Fruit fly (Drosophila melanogaster) whole organism: Measurements from ENCODE around the gene Dnaaf4.

Experiments used
- CG8478 ChIP-seq: fragments of >200 bp; optimal IDR thresholded peaks from 2 replicates; lab custom pipeline; 2018; ENCODE audit warnings: inconsistent platforms
- Dll ChIP-seq: fragments of >200 bp; optimal IDR thresholded peaks from 2 replicates; lab custom pipeline; 2017
- EcR ChIP-seq, 2 experiments: fragments of >200 bp; optimal IDR thresholded peaks; 2 replicates each; lab custom pipeline; 2017; ENCODE audit warnings: missing biosample characterization in 2 of 2, missing genetic modification characterization in 2 of 2, missing genetic modification reagents in 2 of 2
- pan ChIP-seq: fragments of >200 bp; optimal IDR thresholded peaks from 2 replicates; lab custom pipeline; 2017
- psq ChIP-seq: fragments of >200 bp; optimal IDR thresholded peaks from 2 replicates; lab custom pipeline; 2017
- usp ChIP-seq: fragments of >200 bp; optimal IDR thresholded peaks from 2 replicates; lab custom pipeline; 2017; ENCODE audit warnings: missing biosample characterization, missing genetic modification characterization, mixed read lengths

Dnaaf4 gene

DNA sequence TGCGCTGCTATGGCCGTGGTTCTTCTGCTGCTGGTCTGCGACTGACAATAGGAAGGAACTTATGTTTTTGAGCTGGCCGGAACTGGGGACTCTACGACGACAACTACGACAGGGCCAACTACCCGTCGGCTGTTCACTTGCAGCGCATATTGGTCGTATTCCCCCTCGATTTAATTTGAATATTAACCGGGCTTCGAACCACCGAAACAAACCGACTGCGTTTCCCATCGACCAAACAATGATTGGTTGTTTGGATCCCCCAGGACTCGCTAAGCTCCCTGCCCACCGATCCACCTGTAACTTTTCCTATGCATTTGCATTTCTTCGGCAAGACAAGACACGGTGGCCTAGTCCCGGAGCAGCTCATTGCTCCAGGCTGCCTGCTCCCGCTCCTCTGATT, at the start of gene Dnaaf4:
Gene Dnaaf4, minus strand, starts transcription at position 101 of the 400 bp plus-strand sequence.
- TF ChIP-seq Dll (no peak), CG8478 (lab: Kevin White, UChicago) (no peak), psq (lab: Kevin White, UChicago) (no peak), pan (lab: Kevin White, UChicago) (no peak), usp (GFP tag; lab: Kevin White, UChicago) (no peak)

DNA sequence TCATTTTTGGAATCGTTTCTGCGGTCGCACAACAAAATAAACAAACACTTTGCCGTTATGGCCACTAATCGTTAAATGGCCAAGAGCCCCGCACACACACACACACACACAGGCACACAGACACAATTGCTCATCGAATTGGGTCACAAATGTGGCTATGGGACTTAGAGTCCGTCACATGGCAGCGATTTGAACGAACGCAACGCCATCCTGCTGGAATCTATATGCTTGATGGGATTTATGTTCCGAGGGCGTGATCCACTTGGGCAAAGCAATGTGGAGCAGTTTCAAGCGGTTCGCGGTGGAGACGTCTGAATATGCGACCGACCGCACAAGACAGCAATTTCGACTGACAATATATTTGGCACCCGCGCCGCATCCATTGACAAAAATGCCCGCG, 49.0 kb upstream of the Dnaaf4 start:
- TF ChIP-seq CG8478 (lab: Kevin White, UChicago) (no peak), usp (GFP tag; lab: Kevin White, UChicago) (no peak), psq (lab: Kevin White, UChicago) (no peak), Dll (no peak), pan (lab: Kevin White, UChicago) (no peak), EcR (GFP tag; optimal IDR thresholded peaks at IDR 0.05; lab: Kevin White, UChicago) (no peak)

- TF ChIP-seq CG8478 (lab: Kevin White, UChicago) (no peak), Dll (no peak), usp (GFP tag; lab: Kevin White, UChicago) (no peak)
These were observed 48.4 kb upstream of the Dnaaf4 start for dm6 chr2L:11169904-11170303.

- no peak for TF ChIP-seq Dll
- peak in 1 of 2 experiments; percentile 62 for TF ChIP-seq EcR (GFP tag; optimal IDR thresholded peaks at IDR 0.05; lab: Kevin White, UChicago)
These were observed 47.4 kb upstream of the Dnaaf4 start for dm6 chr2L:11168684-11169549.

dm6 chr2L:11167997-11168396, 46.5 kb upstream of the Dnaaf4 start:
- no peak for TF ChIP-seq EcR (GFP tag; optimal IDR thresholded peaks at IDR 0.05; lab: Kevin White, UChicago)
- no peak for TF ChIP-seq usp (GFP tag; lab: Kevin White, UChicago)
- TF ChIP-seq psq (lab: Kevin White, UChicago): no peak
- TF ChIP-seq pan (lab: Kevin White, UChicago): no peak
- TF ChIP-seq CG8478 (lab: Kevin White, UChicago): no peak
- no peak for TF ChIP-seq Dll

- TF ChIP-seq EcR (GFP tag; optimal IDR thresholded peaks at IDR 0.05; lab: Kevin White, UChicago) (peak; percentile 89 to 96), usp (GFP tag; lab: Kevin White, UChicago) (no peak), Dll (peak; percentile 97), CG8478 (lab: Kevin White, UChicago) (no peak), psq (lab: Kevin White, UChicago) (no peak), pan (lab: Kevin White, UChicago) (peak; percentile 46)
These were observed 33.8 kb upstream of the Dnaaf4 start, which contains the start of gene CG6287 for dm6 chr2L:11155166-11155958. Gene CG6287 (minus strand): TSS chr2L:11155721.

dm6 chr2L:11148969-11149368, 27.5 kb upstream of the Dnaaf4 start, which contains the start of gene Gyc32E:
Gene Gyc32E (minus strand): TSS chr2L:11149101.
- no peak for TF ChIP-seq Dll
- no peak for TF ChIP-seq psq (lab: Kevin White, UChicago)
- TF ChIP-seq CG8478 (lab: Kevin White, UChicago): no peak
- TF ChIP-seq pan (lab: Kevin White, UChicago): no peak
- no peak for TF ChIP-seq usp (GFP tag; lab: Kevin White, UChicago)
- no peak for TF ChIP-seq EcR (GFP tag; optimal IDR thresholded peaks at IDR 0.05; lab: Kevin White, UChicago)

DNA sequence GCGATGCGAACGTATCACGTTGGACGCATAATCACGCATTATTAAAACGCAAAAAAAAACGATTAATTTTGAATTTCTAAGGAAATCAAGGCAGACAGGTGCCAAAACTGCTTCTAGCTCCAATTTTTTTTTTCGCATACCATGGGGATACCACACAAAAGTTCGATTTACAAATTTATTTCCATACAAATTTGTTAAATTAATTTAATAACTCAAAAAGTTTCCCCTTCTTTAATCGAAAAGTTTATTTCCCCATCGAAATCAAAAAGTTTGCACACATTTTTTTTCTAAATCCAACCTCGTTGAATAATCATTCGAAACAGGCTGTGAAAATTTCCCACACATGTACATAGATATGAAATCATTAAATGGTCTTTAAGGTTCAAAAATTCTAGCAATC, 23.8 kb upstream of the Dnaaf4 start, which contains the start of gene CG31867:
Gene CG31867, minus strand, starts transcription at position 101 of the 400 bp plus-strand sequence.
- TF ChIP-seq pan (lab: Kevin White, UChicago) (no peak), usp (GFP tag; lab: Kevin White, UChicago) (no peak), CG8478 (lab: Kevin White, UChicago) (no peak), psq (lab: Kevin White, UChicago) (no peak), EcR (GFP tag; optimal IDR thresholded peaks at IDR 0.05; lab: Kevin White, UChicago) (no peak), Dll (no peak)

DNA sequence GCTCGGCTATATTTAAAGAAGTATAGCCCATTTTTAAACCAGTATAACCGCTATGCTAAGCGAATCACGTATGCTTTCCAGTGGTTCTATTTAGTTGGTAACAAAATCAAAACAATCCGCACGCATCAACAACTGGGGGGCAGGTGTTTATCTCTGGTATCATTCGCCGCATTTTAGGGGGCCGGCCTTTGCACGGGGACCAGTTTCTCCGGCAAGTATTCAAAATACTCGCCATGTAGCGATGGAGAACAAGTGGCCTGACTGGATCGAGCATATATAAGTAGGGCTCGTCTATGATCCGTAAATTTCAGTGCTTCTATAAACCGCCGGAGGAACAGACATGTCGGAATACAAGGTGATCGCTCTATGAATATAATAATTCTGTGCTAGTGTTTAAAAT, 14.6 kb upstream of the Dnaaf4 start, which contains the start of gene hgo:
Gene hgo, plus strand, starts transcription at position 301 of the 400 bp plus-strand sequence.
- TF ChIP-seq usp (GFP tag; lab: Kevin White, UChicago) (no peak), CG8478 (lab: Kevin White, UChicago) (no peak), EcR (GFP tag; optimal IDR thresholded peaks at IDR 0.05; lab: Kevin White, UChicago) (no peak), Dll (no peak), pan (lab: Kevin White, UChicago) (no peak), psq (lab: Kevin White, UChicago) (no peak)

dm6 chr2L:11130151-11131008, 8.9 kb upstream of the Dnaaf4 start, which contains the start of the genes RfC38 and CG4751:
Gene RfC38 (minus strand): TSS chr2L:11130645.
Gene CG4751 (plus strand): TSS chr2L:11130737.
- TF ChIP-seq psq (lab: Kevin White, UChicago) (no peak), Dll (no peak), EcR (GFP tag; optimal IDR thresholded peaks at IDR 0.05; lab: Kevin White, UChicago) (no peak), CG8478 (lab: Kevin White, UChicago) (no peak), usp (GFP tag; lab: Kevin White, UChicago) (no peak), pan (lab: Kevin White, UChicago) (no peak)
